Fruit fly (Drosophila melanogaster) whole organism, embryonic: ENCODE results near the gene beta4GalNAcTB.

ENCODE experiments used
- Bteb2 ChIP-seq: fragments of 200-800 bp; sonication (Bioruptor generic); optimal IDR thresholded peaks from 2 replicates; lab custom pipeline; 2016; ENCODE audit warnings: missing biosample characterization, missing genetic modification characterization
- C15 ChIP-seq: fragments of 200-800 bp; sonication (Bioruptor generic); IDR thresholded peaks from 3 replicates; pipeline ENCODE4 v1.3.6; 2022; ENCODE audit warnings: missing biosample characterization, missing genetic modification characterization
- CG11560 ChIP-seq: fragments of 200-800 bp; sonication (Bioruptor generic); IDR thresholded peaks from 3 replicates; pipeline ENCODE4 v1.3.6; 2022; ENCODE audit warnings: missing biosample characterization, missing genetic modification characterization
- CG12299 ChIP-seq: fragments of 200-800 bp; sonication (Bioruptor generic); optimal IDR thresholded peaks from 2 replicates; lab custom pipeline; 2018; ENCODE audit warnings: missing biosample characterization, mild to moderate bottlenecking, missing genetic modification characterization
- CG12942 ChIP-seq: fragments of 200-800 bp; sonication (Bioruptor generic); optimal IDR thresholded peaks from 3 replicates; lab custom pipeline; 2016; ENCODE audit warnings: missing biosample characterization, missing genetic modification characterization
- CG13296 ChIP-seq: fragments of 200-800 bp; sonication (Bioruptor generic); optimal IDR thresholded peaks from 3 replicates; lab custom pipeline; 2018; ENCODE audit warnings: missing biosample characterization, mild to moderate bottlenecking, missing genetic modification characterization
- CG14441 ChIP-seq: fragments of 200-800 bp; sonication (Bioruptor generic); IDR thresholded peaks from 2 replicates; pipeline ENCODE4 v1.3.6; 2022; ENCODE audit warnings: missing biosample characterization, missing genetic modification characterization
- CG1529 ChIP-seq: fragments of 200-800 bp; sonication (Bioruptor generic); optimal IDR thresholded peaks from 3 replicates; lab custom pipeline; 2018; ENCODE audit warnings: missing biosample characterization, missing genetic modification characterization
- CG15479 ChIP-seq: fragments of 200-800 bp; sonication (Bioruptor generic); optimal IDR thresholded peaks from 3 replicates; lab custom pipeline; 2019; ENCODE audit warnings: missing biosample characterization, mild to moderate bottlenecking, missing genetic modification characterization, moderate library complexity
- CG17359 ChIP-seq: fragments of 200-800 bp; sonication (Bioruptor generic); optimal IDR thresholded peaks from 3 replicates; lab custom pipeline; 2018; ENCODE audit warnings: missing biosample characterization, mild to moderate bottlenecking, missing genetic modification characterization, moderate library complexity
- CG17829 ChIP-seq: fragments of 200-800 bp; optimal IDR thresholded peaks from 2 replicates; lab custom pipeline; 2019; ENCODE audit warnings: missing biosample characterization, mild to moderate bottlenecking, missing genetic modification characterization, moderate library complexity
- CG1792 ChIP-seq: fragments of 200-800 bp; sonication (Bioruptor generic); optimal IDR thresholded peaks from 2 replicates; lab custom pipeline; 2016; ENCODE audit warnings: missing biosample characterization, missing genetic modification characterization
- CG2889 ChIP-seq: fragments of 200-800 bp; sonication (Bioruptor generic); IDR thresholded peaks from 3 replicates; pipeline ENCODE4 v1.3.6; 2022; ENCODE audit warnings: missing biosample characterization, missing genetic modification characterization
- CG4282 ChIP-seq: fragments of 200-800 bp; sonication (Bioruptor generic); optimal IDR thresholded peaks from 2 replicates; lab custom pipeline; 2016; ENCODE audit warnings: missing biosample characterization, missing genetic modification characterization
- CG4360 ChIP-seq: fragments of 200-800 bp; sonication (Bioruptor generic); IDR thresholded peaks from 2 replicates; pipeline ENCODE4 v1.3.6; 2022; ENCODE audit warnings: missing biosample characterization, missing genetic modification characterization
- CG43689 ChIP-seq: fragments of 200-800 bp; sonication (Bioruptor generic); IDR thresholded peaks from 2 replicates; pipeline ENCODE4 v1.3.6; 2022; ENCODE audit warnings: missing biosample characterization, missing genetic modification characterization
- CG6791 ChIP-seq: fragments of 200-800 bp; sonication (Bioruptor generic); IDR thresholded peaks from 3 replicates; pipeline ENCODE4 v1.3.6; 2022; ENCODE audit warnings: missing biosample characterization, missing genetic modification characterization; ENCODE audit not compliant: partially characterized antibody
- CG8290 ChIP-seq, 3 experiments: fragments of 200-800 bp; sonication (Bioruptor generic); optimal IDR thresholded peaks; 2 replicates each; lab custom pipeline; 2016 to 2019; ENCODE audit warnings: missing biosample characterization in 3 of 3, missing genetic modification characterization in 3 of 3, mild to moderate bottlenecking in 2 of 3, moderate library complexity in 1 of 3
- CG8944 ChIP-seq: fragments of 200-800 bp; sonication (Bioruptor generic); optimal IDR thresholded peaks from 3 replicates; lab custom pipeline; 2016; ENCODE audit warnings: missing biosample characterization, missing genetic modification characterization
- CG9215 ChIP-seq: fragments of 200-800 bp; sonication (Bioruptor generic); IDR thresholded peaks from 2 replicates; pipeline ENCODE4 v1.3.6; 2022; ENCODE audit warnings: missing biosample characterization, missing genetic modification characterization
- CG9727 ChIP-seq: fragments of 200-800 bp; sonication (Bioruptor generic); optimal IDR thresholded peaks from 3 replicates; lab custom pipeline; 2017; ENCODE audit warnings: missing biosample characterization, mild to moderate bottlenecking, missing genetic modification characterization
- CG9817 ChIP-seq: fragments of 200-800 bp; sonication (Bioruptor generic); optimal IDR thresholded peaks from 2 replicates; lab custom pipeline; 2018; ENCODE audit warnings: missing biosample characterization, mild to moderate bottlenecking, missing genetic modification characterization, moderate library complexity
- CG9876 ChIP-seq: fragments of 200-800 bp; sonication (Bioruptor generic); optimal IDR thresholded peaks from 2 replicates; lab custom pipeline; 2016; ENCODE audit warnings: missing biosample characterization, missing genetic modification characterization
- Elba2 ChIP-seq: fragments of 200-800 bp; sonication (Bioruptor generic); optimal IDR thresholded peaks from 3 replicates; lab custom pipeline; 2016; ENCODE audit warnings: missing biosample characterization, missing genetic modification characterization
- Gug ChIP-seq: fragments of 200-800 bp; sonication (Bioruptor generic); IDR thresholded peaks from 4 replicates; pipeline ENCODE4 v1.3.6; 2022; ENCODE audit warnings: missing biosample characterization, missing genetic modification characterization
- MTF-1 ChIP-seq: fragments of 200-800 bp; sonication (Bioruptor generic); optimal IDR thresholded peaks from 2 replicates; lab custom pipeline; 2018; ENCODE audit warnings: missing biosample characterization, mild to moderate bottlenecking, missing genetic modification characterization, borderline replicate concordance
- Max ChIP-seq: fragments of 200-800 bp; sonication (Bioruptor generic); optimal IDR thresholded peaks from 2 replicates; lab custom pipeline; 2016; ENCODE audit warnings: missing biosample characterization, mild to moderate bottlenecking, missing genetic modification characterization
- Med ChIP-seq: fragments of 200-800 bp; sonication (Bioruptor generic); peaks from one replicate; lab custom pipeline; 2016; ENCODE audit warnings: missing biosample characterization, missing genetic modification characterization, mild to moderate bottlenecking, inconsistent platforms, moderate library complexity
- Nf-YA ChIP-seq: fragments of 200-800 bp; sonication (Bioruptor generic); IDR thresholded peaks from 2 replicates; pipeline ENCODE4 v1.3.6; 2022; ENCODE audit warnings: missing biosample characterization, missing genetic modification characterization
- Oaz ChIP-seq: fragments of 200-800 bp; sonication (Bioruptor generic); IDR thresholded peaks from 2 replicates; pipeline ENCODE4 v1.3.6; 2022; ENCODE audit warnings: missing biosample characterization, missing genetic modification characterization
- Rx ChIP-seq: fragments of 200-800 bp; sonication (Bioruptor generic); IDR thresholded peaks from 2 replicates; pipeline ENCODE4 v1.3.6; 2022; ENCODE audit warnings: missing biosample characterization, missing genetic modification characterization
- ab ChIP-seq: fragments of 200-800 bp; sonication (Bioruptor generic); optimal IDR thresholded peaks from 2 replicates; lab custom pipeline; 2016; ENCODE audit warnings: missing biosample characterization, missing genetic modification characterization
- amos ChIP-seq: fragments of 200-800 bp; sonication (Bioruptor generic); IDR thresholded peaks from 2 replicates; pipeline ENCODE4 v1.3.6; 2022; ENCODE audit warnings: missing biosample characterization, missing genetic modification characterization; ENCODE audit not compliant: partially characterized antibody
- ap ChIP-seq: fragments of 200-800 bp; sonication (Bioruptor generic); IDR thresholded peaks from 2 replicates; pipeline ENCODE4 v1.3.6; 2022; ENCODE audit warnings: missing biosample characterization, missing genetic modification characterization
- bbx ChIP-seq: fragments of 200-800 bp; sonication (Bioruptor generic); IDR thresholded peaks from 2 replicates; pipeline ENCODE4 v1.3.6; 2022; ENCODE audit warnings: missing biosample characterization, missing genetic modification characterization; ENCODE audit not compliant: partially characterized antibody
- bcd ChIP-seq: fragments of 200-800 bp; sonication (Bioruptor generic); optimal IDR thresholded peaks from 2 replicates; lab custom pipeline; 2017; ENCODE audit warnings: missing biosample characterization, mild to moderate bottlenecking, missing genetic modification characterization
- br ChIP-seq: fragments of >200 bp; optimal IDR thresholded peaks from 2 replicates; lab custom pipeline; 2017
- btn ChIP-seq: fragments of 200-800 bp; sonication (Bioruptor generic); optimal IDR thresholded peaks from 2 replicates; lab custom pipeline; 2016; ENCODE audit warnings: missing biosample characterization, missing genetic modification characterization
- chinmo ChIP-seq: fragments of 200-800 bp; sonication (Bioruptor generic); IDR thresholded peaks from 4 replicates; pipeline ENCODE4 v1.3.6; 2022; ENCODE audit warnings: missing biosample characterization, missing genetic modification characterization; ENCODE audit not compliant: partially characterized antibody
- chn ChIP-seq: fragments of 200-800 bp; sonication (Bioruptor generic); optimal IDR thresholded peaks from 2 replicates; lab custom pipeline; 2016; ENCODE audit warnings: missing biosample characterization, missing genetic modification characterization
- crp ChIP-seq, 2 experiments: fragments of 200-800 bp; sonication (Bioruptor generic); optimal IDR thresholded peaks; 2 replicates in 1 of 2; 3 replicates in 1 of 2; lab custom pipeline; 2017; ENCODE audit warnings: missing biosample characterization in 2 of 2, missing genetic modification characterization in 2 of 2, mild to moderate bottlenecking in 1 of 2, moderate library complexity in 1 of 2
- da ChIP-seq: fragments of 200-800 bp; sonication (Bioruptor generic); optimal IDR thresholded peaks from 2 replicates; lab custom pipeline; 2016; ENCODE audit warnings: missing biosample characterization, missing genetic modification characterization
- dimm ChIP-seq: fragments of 200-800 bp; sonication (Bioruptor generic); IDR thresholded peaks from 2 replicates; pipeline ENCODE4 v1.3.6; 2022; ENCODE audit warnings: missing biosample characterization, missing genetic modification characterization
- disco-r ChIP-seq: fragments of 200-800 bp; sonication (Bioruptor generic); optimal IDR thresholded peaks from 2 replicates; lab custom pipeline; 2016; ENCODE audit warnings: missing biosample characterization, missing genetic modification characterization
- emc ChIP-seq: fragments of 200-800 bp; sonication (Bioruptor generic); optimal IDR thresholded peaks from 2 replicates; lab custom pipeline; 2016; ENCODE audit warnings: missing biosample characterization, missing genetic modification characterization
- fd64A ChIP-seq: fragments of 200-800 bp; sonication (Bioruptor generic); optimal IDR thresholded peaks from 3 replicates; lab custom pipeline; 2018; ENCODE audit warnings: missing biosample characterization, mild to moderate bottlenecking, missing genetic modification characterization
- gro ChIP-seq: fragments of 200-800 bp; sonication (Bioruptor generic); optimal IDR thresholded peaks from 2 replicates; lab custom pipeline; 2016; ENCODE audit warnings: missing biosample characterization, missing genetic modification characterization
- ken ChIP-seq: fragments of 200-800 bp; sonication (Bioruptor generic); IDR thresholded peaks from 3 replicates; pipeline ENCODE4 v1.3.6; 2022; ENCODE audit warnings: missing biosample characterization, missing genetic modification characterization
- lab ChIP-seq: fragments of 200-800 bp; sonication (Bioruptor generic); optimal IDR thresholded peaks from 3 replicates; lab custom pipeline; 2017; ENCODE audit warnings: missing biosample characterization, missing genetic modification characterization, mild to moderate bottlenecking, moderate library complexity, missing genetic modification reagents
- slbo ChIP-seq: fragments of 200-800 bp; sonication (Bioruptor generic); IDR thresholded peaks from 2 replicates; pipeline ENCODE4 v1.3.6; 2022; ENCODE audit warnings: missing biosample characterization, missing genetic modification characterization
- sob ChIP-seq: fragments of 200-800 bp; sonication (Bioruptor generic); IDR thresholded peaks from 2 replicates; pipeline ENCODE4 v1.3.6; 2022; ENCODE audit warnings: missing biosample characterization, missing genetic modification characterization
- vnd ChIP-seq: fragments of 200-800 bp; sonication (Bioruptor generic); IDR thresholded peaks from 3 replicates; pipeline ENCODE4 v1.3.6; 2022; ENCODE audit warnings: missing biosample characterization, missing genetic modification characterization; ENCODE audit not compliant: partially characterized antibody

beta4GalNAcTB gene

DNA sequence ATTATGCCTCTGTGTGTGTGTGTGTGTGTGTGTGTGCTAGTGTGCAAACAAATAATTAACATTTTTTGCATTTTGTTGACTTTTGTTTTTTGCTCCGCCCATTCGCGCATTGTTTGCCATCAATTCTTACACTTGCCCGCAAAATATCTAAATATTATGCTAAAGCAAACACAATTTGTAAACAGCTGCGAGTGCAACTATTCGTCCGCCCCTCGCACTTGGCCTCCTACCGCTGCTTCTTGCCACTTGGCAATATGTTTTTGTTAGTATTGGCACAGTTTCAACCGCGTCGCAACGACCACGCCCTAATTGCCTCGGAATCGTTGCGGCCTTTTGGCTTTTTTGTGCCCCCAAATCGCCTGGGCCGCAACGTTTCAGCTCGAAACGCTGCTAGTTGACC, 43.8 kb upstream of the beta4GalNAcTB start (continued):
- no peak for TF ChIP-seq CG9817 (tag; lab: Kevin White, UChicago)
- TF ChIP-seq CG8290 (GFP tag; optimal IDR thresholded peaks at IDR 0.05; lab: Kevin White, UChicago), result no peak
- peak in 1 of 2 experiments; percentile 36 for TF ChIP-seq CG8290 (tag; optimal IDR thresholded peaks at IDR 0.05; lab: Kevin White, UChicago)
- TF ChIP-seq da, result no peak
- no peak for TF ChIP-seq emc (GFP tag; lab: Kevin White, UChicago)
- TF ChIP-seq fd64A, result no peak
- TF ChIP-seq CG4360 (GFP tag; lab: Robert Waterston, UW), result no peak
- no peak for TF ChIP-seq Rx (GFP tag; lab: Robert Waterston, UW)
- TF ChIP-seq Oaz (GFP tag; lab: Robert Waterston, UW), result no peak
- no peak for TF ChIP-seq crp (GFP tag; optimal IDR thresholded peaks at IDR 0.05; lab: Kevin White, UChicago)
- TF ChIP-seq chinmo (GFP tag; lab: Robert Waterston, UW), result 0 out of 4 replicates have a peak, but pooled peaks have one; percentile 6
- TF ChIP-seq CG1792 (GFP tag; lab: Kevin White, UChicago), result no peak
- TF ChIP-seq CG9215 (GFP tag; lab: Robert Waterston, UW), result no peak
- TF ChIP-seq CG12299 (tag; lab: Kevin White, UChicago), result no peak
- TF ChIP-seq vnd (GFP tag; lab: Robert Waterston, UW), result no peak
- no peak for TF ChIP-seq bcd (GFP tag; lab: Kevin White, UChicago)
- no peak for TF ChIP-seq btn (GFP tag; lab: Kevin White, UChicago)
- TF ChIP-seq CG14441 (GFP tag; lab: Robert Waterston, UW), result no peak
- TF ChIP-seq CG9876 (GFP tag; lab: Kevin White, UChicago), result peak; percentile 2
- TF ChIP-seq disco-r, result no peak
- TF ChIP-seq CG17829 (tag; lab: Kevin White, UChicago), result no peak
- no peak for TF ChIP-seq ap (GFP tag; lab: Robert Waterston, UW)
- TF ChIP-seq CG1529 (GFP tag; lab: Kevin White, UChicago), result no peak
- no peak for TF ChIP-seq Gug (GFP tag; lab: Robert Waterston, UW)
- TF ChIP-seq CG4282 (GFP tag; lab: Kevin White, UChicago), result no peak
- TF ChIP-seq Max (GFP tag; lab: Kevin White, UChicago), result no peak
- no peak for TF ChIP-seq Nf-YA
- TF ChIP-seq CG8944 (GFP tag; lab: Kevin White, UChicago), result no peak
- TF ChIP-seq dimm (GFP tag; lab: Robert Waterston, UW), result no peak
- peak; percentile 15 for TF ChIP-seq CG17359 (tag; lab: Kevin White, UChicago)
- TF ChIP-seq sob (GFP tag; lab: Robert Waterston, UW), result 0 out of 2 replicates have a peak, but pooled peaks have one; percentile 27
- no peak for TF ChIP-seq CG12942 (GFP tag; lab: Kevin White, UChicago)
- TF ChIP-seq slbo (GFP tag; lab: Robert Waterston, UW), result 0 out of 2 replicates have a peak, but pooled peaks have one; percentile 24
- TF ChIP-seq CG43689, result no peak
- no peak for TF ChIP-seq MTF-1 (GFP tag; lab: Kevin White, UChicago)
- TF ChIP-seq CG6791, result no peak
- TF ChIP-seq br (lab: Kevin White, UChicago), result no peak
- TF ChIP-seq bbx (GFP tag; lab: Robert Waterston, UW), result no peak
- TF ChIP-seq Bteb2 (GFP tag; lab: Kevin White, UChicago), result no peak
- no peak for TF ChIP-seq ken
- TF ChIP-seq chn (GFP tag; lab: Kevin White, UChicago), result no peak
- TF ChIP-seq lab (GFP tag; lab: Kevin White, UChicago), result peak; percentile 27
- peak; percentile 12 for TF ChIP-seq CG15479 (GFP tag; lab: Kevin White, UChicago)
- no peak for TF ChIP-seq CG9727 (GFP tag; lab: Kevin White, UChicago)
- TF ChIP-seq Med, result peak; percentile 46
- no peak for TF ChIP-seq C15
- no peak for TF ChIP-seq CG2889
- TF ChIP-seq CG11560 (tag; lab: Robert Waterston, UW), result no peak
- no peak for TF ChIP-seq Elba2 (GFP tag; lab: Kevin White, UChicago)
- peak; percentile 14 for TF ChIP-seq CG13296 (GFP tag; lab: Kevin White, UChicago)
- TF ChIP-seq ab (GFP tag; lab: Kevin White, UChicago), result no peak
- TF ChIP-seq gro (GFP tag; lab: Kevin White, UChicago), result no peak
- no peak for TF ChIP-seq amos (GFP tag; lab: Robert Waterston, UW)
